Worm (Caenorhabditis elegans): ENCODE results near the gene C05E4.7.

- no peak for TF ChIP-seq hlh-13 (GFP tag; optimal IDR thresholded peaks at IDR 0.05)
- no peak for TF ChIP-seq dmd-4 (tag; optimal IDR thresholded peaks at IDR 0.05; ENCODE audit: borderline replicate concordance)
- no peak for TF ChIP-seq ceh-18 (tag; optimal IDR thresholded peaks at IDR 0.05)
- TF ChIP-seq nhr-11 (tag; optimal IDR thresholded peaks at IDR 0.05) = no peak
- TF ChIP-seq elt-2 (tag; optimal IDR thresholded peaks at IDR 0.05) = no peak
- no peak for TF ChIP-seq tbx-2 (tag; optimal IDR thresholded peaks at IDR 0.05)
- TF ChIP-seq unc-86 (tag; optimal IDR thresholded peaks at IDR 0.05) = no peak
- TF ChIP-seq ama-1 (optimal IDR thresholded peaks at IDR 0.05) = no peak
- TF ChIP-seq pqm-1 (tag; optimal IDR thresholded peaks at IDR 0.05) = no peak
- TF ChIP-seq gmeb-2 (tag; optimal IDR thresholded peaks at IDR 0.05) = no peak
- no peak for TF ChIP-seq ceh-31 (tag; optimal IDR thresholded peaks at IDR 0.05)
- no peak for TF ChIP-seq fkh-10 (GFP tag; optimal IDR thresholded peaks at IDR 0.05)
Measured at ce11 chrV:738770-739169, 3.1 kb upstream of the C05E4.7 start, which contains the start of gene srj-24.

Data from whole organism, late embryonic.